Fruit fly (Drosophila melanogaster): ENCODE measurements around the gene CG15056.

dm6 chrX:18409938-18410337 lies 5.3 kb upstream of the CG15056 start, which contains the start of gene Nt5b:
- TF ChIP-seq CG6683 (GFP tag; optimal IDR thresholded peaks at IDR 0.05): no peak
- no peak for TF ChIP-seq CG10147 (GFP tag; optimal IDR thresholded peaks at IDR 0.05)
- TF ChIP-seq CG14441 (GFP tag; IDR thresholded peaks at IDR 0.05): no peak
- no peak for TF ChIP-seq CG7928 (GFP tag; optimal IDR thresholded peaks at IDR 0.05)
- TF ChIP-seq dm (GFP tag; optimal IDR thresholded peaks at IDR 0.05): no peak
- no peak for TF ChIP-seq CG8359 (GFP tag; optimal IDR thresholded peaks at IDR 0.05; ENCODE audit: borderline replicate concordance)
- TF ChIP-seq Spps (tag; optimal IDR thresholded peaks at IDR 0.05): no peak
- TF ChIP-seq crc (GFP tag; optimal IDR thresholded peaks at IDR 0.05): no peak
- TF ChIP-seq Deaf1 (tag; optimal IDR thresholded peaks at IDR 0.05): no peak
- TF ChIP-seq CG10366 (GFP tag; IDR thresholded peaks at IDR 0.05): no peak
- TF ChIP-seq PHDP (tag; optimal IDR thresholded peaks at IDR 0.05): no peak
- TF ChIP-seq Drgx (GFP tag; IDR thresholded peaks at IDR 0.05): no peak
